Fruit fly (Drosophila melanogaster) whole organism, embryonic: ENCODE results near the gene Cpr67Fa2.

Experiments used
- B-H2 ChIP-seq: fragments of 200-800 bp; sonication (Bioruptor generic); optimal IDR thresholded peaks from 2 replicates; lab custom pipeline; 2018; ENCODE audit warnings: missing biosample characterization, mild to moderate bottlenecking, missing genetic modification characterization
- BtbVII ChIP-seq: fragments of 200-800 bp; sonication (Bioruptor generic); optimal IDR thresholded peaks from 3 replicates; lab custom pipeline; 2017; ENCODE audit warnings: missing biosample characterization, mild to moderate bottlenecking, missing genetic modification characterization
- CG14014 ChIP-seq: fragments of 200-800 bp; sonication (Bioruptor generic); IDR thresholded peaks from 2 replicates; pipeline ENCODE4 v1.3.6; 2022; ENCODE audit warnings: missing biosample characterization, missing genetic modification characterization
- CG17186 ChIP-seq: fragments of 200-800 bp; sonication (Bioruptor generic); optimal IDR thresholded peaks from 3 replicates; lab custom pipeline; 2017; ENCODE audit warnings: missing biosample characterization, missing genetic modification reagents, missing genetic modification characterization
- CG1832 ChIP-seq: fragments of 200-800 bp; sonication (Bioruptor generic); optimal IDR thresholded peaks from 2 replicates; lab custom pipeline; 2017; ENCODE audit warnings: missing biosample characterization, mild to moderate bottlenecking, missing genetic modification characterization, inconsistent platforms
- CG18619 ChIP-seq: fragments of 200-800 bp; sonication (Bioruptor generic); optimal IDR thresholded peaks from 3 replicates; lab custom pipeline; 2017; ENCODE audit warnings: missing biosample characterization, mild to moderate bottlenecking, missing genetic modification characterization
- CG3065 ChIP-seq: fragments of 200-800 bp; sonication (Bioruptor generic); optimal IDR thresholded peaks from 2 replicates; lab custom pipeline; 2016; ENCODE audit warnings: missing biosample characterization, missing genetic modification characterization
- CG31441 ChIP-seq: fragments of 200-800 bp; sonication (Bioruptor generic); IDR thresholded peaks from 2 replicates; pipeline ENCODE4 v1.3.6; 2022; ENCODE audit warnings: missing biosample characterization, missing genetic modification characterization
- CG32767 ChIP-seq: fragments of 200-800 bp; sonication (Bioruptor generic); IDR thresholded peaks from 2 replicates; pipeline ENCODE4 v1.3.6; 2022; ENCODE audit warnings: missing biosample characterization, missing genetic modification characterization
- CG4360 ChIP-seq: fragments of 200-800 bp; sonication (Bioruptor generic); IDR thresholded peaks from 2 replicates; pipeline ENCODE4 v1.3.6; 2022; ENCODE audit warnings: missing biosample characterization, missing genetic modification characterization
- CG4404 ChIP-seq: fragments of 200-800 bp; sonication (Bioruptor generic); IDR thresholded peaks from 2 replicates; pipeline ENCODE4 v1.3.6; 2022; ENCODE audit warnings: missing biosample characterization, missing genetic modification characterization
- CG5180 ChIP-seq: fragments of 200-800 bp; sonication (Bioruptor generic); optimal IDR thresholded peaks from 3 replicates; lab custom pipeline; 2017; ENCODE audit warnings: missing biosample characterization, missing genetic modification characterization, mild to moderate bottlenecking, moderate library complexity, missing genetic modification reagents
- CG6654 ChIP-seq: fragments of 200-800 bp; sonication (Bioruptor generic); optimal IDR thresholded peaks from 2 replicates; lab custom pipeline; 2017; ENCODE audit warnings: missing biosample characterization, mild to moderate bottlenecking, missing genetic modification characterization
- CG7839 ChIP-seq: fragments of 200-800 bp; sonication (Bioruptor generic); optimal IDR thresholded peaks from 3 replicates; lab custom pipeline; 2018; ENCODE audit warnings: missing biosample characterization, mild to moderate bottlenecking, missing genetic modification characterization, moderate library complexity
- CG8290 ChIP-seq, 3 experiments: fragments of 200-800 bp; sonication (Bioruptor generic); optimal IDR thresholded peaks; 2 replicates each; lab custom pipeline; 2016 to 2019; ENCODE audit warnings: missing biosample characterization in 3 of 3, missing genetic modification characterization in 3 of 3, mild to moderate bottlenecking in 2 of 3, moderate library complexity in 1 of 3
- Hand ChIP-seq: fragments of 200-800 bp; sonication (Bioruptor generic); optimal IDR thresholded peaks from 2 replicates; lab custom pipeline; 2017; ENCODE audit warnings: mild to moderate bottlenecking, missing biosample characterization, missing genetic modification reagents, missing genetic modification characterization
- Myb ChIP-seq: fragments of 200-800 bp; sonication (Bioruptor generic); optimal IDR thresholded peaks from 2 replicates; lab custom pipeline; 2016; ENCODE audit warnings: missing biosample characterization, missing genetic modification characterization
- NFAT ChIP-seq: fragments of 200-800 bp; sonication (Bioruptor generic); IDR thresholded peaks from 2 replicates; pipeline ENCODE4 v1.3.6; 2022; ENCODE audit warnings: missing biosample characterization, missing genetic modification characterization
- Pdp1 ChIP-seq, 2 experiments: fragments of 200-800 bp; sonication (Bioruptor generic); optimal IDR thresholded peaks; 3 replicates each; lab custom pipeline; 2016; ENCODE audit warnings: missing biosample characterization in 2 of 2, missing genetic modification characterization in 2 of 2, mild to moderate bottlenecking in 1 of 2, moderate library complexity in 1 of 2
- Side ChIP-seq: fragments of 200-800 bp; sonication (Bioruptor generic); optimal IDR thresholded peaks from 2 replicates; lab custom pipeline; 2016; ENCODE audit warnings: missing biosample characterization, missing genetic modification characterization
- Spps ChIP-seq: fragments of 200-800 bp; sonication (Bioruptor generic); optimal IDR thresholded peaks from 2 replicates; lab custom pipeline; 2018; ENCODE audit warnings: missing biosample characterization, mild to moderate bottlenecking, missing genetic modification characterization
- Vsx1 ChIP-seq: fragments of 200-800 bp; sonication (Bioruptor generic); optimal IDR thresholded peaks from 2 replicates; lab custom pipeline; 2017; ENCODE audit warnings: missing biosample characterization, mild to moderate bottlenecking, missing genetic modification characterization, missing genetic modification reagents
- abd-A ChIP-seq: fragments of 200-800 bp; sonication (Bioruptor generic); optimal IDR thresholded peaks from 3 replicates; lab custom pipeline; 2019; ENCODE audit warnings: missing biosample characterization, mild to moderate bottlenecking, missing genetic modification characterization, moderate library complexity
- bsh ChIP-seq, 2 experiments: fragments of 200-800 bp; sonication (Bioruptor generic); optimal IDR thresholded peaks; 2 replicates each; lab custom pipeline; 2017 to 2018; ENCODE audit warnings: mild to moderate bottlenecking in 2 of 2, missing biosample characterization in 2 of 2, missing genetic modification characterization in 2 of 2, moderate library complexity in 1 of 2
- cato ChIP-seq: fragments of 200-800 bp; sonication (Bioruptor generic); optimal IDR thresholded peaks from 2 replicates; lab custom pipeline; 2016; ENCODE audit warnings: missing biosample characterization, missing genetic modification characterization, borderline replicate concordance
- chn ChIP-seq: fragments of 200-800 bp; sonication (Bioruptor generic); optimal IDR thresholded peaks from 2 replicates; lab custom pipeline; 2016; ENCODE audit warnings: missing biosample characterization, missing genetic modification characterization
- fd102C ChIP-seq: fragments of 200-800 bp; sonication (Bioruptor generic); optimal IDR thresholded peaks from 2 replicates; lab custom pipeline; 2018; ENCODE audit warnings: missing biosample characterization, mild to moderate bottlenecking, missing genetic modification characterization, moderate library complexity
- fd64A ChIP-seq: fragments of 200-800 bp; sonication (Bioruptor generic); optimal IDR thresholded peaks from 3 replicates; lab custom pipeline; 2018; ENCODE audit warnings: missing biosample characterization, mild to moderate bottlenecking, missing genetic modification characterization
- fd96Cb ChIP-seq: fragments of 200-800 bp; sonication (Bioruptor generic); optimal IDR thresholded peaks from 2 replicates; lab custom pipeline; 2018; ENCODE audit warnings: missing biosample characterization, mild to moderate bottlenecking, missing genetic modification characterization, moderate library complexity
- fru ChIP-seq: fragments of >200 bp; optimal IDR thresholded peaks from 2 replicates; lab custom pipeline; 2017
- hkb ChIP-seq, 2 experiments: fragments of 200-800 bp in 1 of 2; fragments of >200 bp in 1 of 2; sonication (Bioruptor generic) in 1 of 2; IDR thresholded peaks in 1 of 2; optimal IDR thresholded peaks in 1 of 2; 2 replicates each; pipeline versions ENCODE4 v1.3.6 to Lab custom; 2017 to 2022; ENCODE audit warnings: missing biosample characterization in 1 of 2, missing genetic modification characterization in 1 of 2
- kah ChIP-seq: fragments of 200-800 bp; sonication (Bioruptor generic); optimal IDR thresholded peaks from 2 replicates; lab custom pipeline; 2018; ENCODE audit warnings: missing biosample characterization, mild to moderate bottlenecking, missing genetic modification characterization
- lab ChIP-seq: fragments of 200-800 bp; sonication (Bioruptor generic); optimal IDR thresholded peaks from 3 replicates; lab custom pipeline; 2017; ENCODE audit warnings: missing biosample characterization, missing genetic modification characterization, mild to moderate bottlenecking, moderate library complexity, missing genetic modification reagents
- oc ChIP-seq: fragments of 200-800 bp; sonication (Bioruptor generic); optimal IDR thresholded peaks from 2 replicates; lab custom pipeline; 2018; ENCODE audit warnings: missing biosample characterization, mild to moderate bottlenecking, missing genetic modification characterization, moderate library complexity
- pan ChIP-seq, 4 experiments: fragments of >200 bp in 3 of 4; fragments of 200-800 bp in 1 of 4; sonication (Bioruptor generic) in 1 of 4; optimal IDR thresholded peaks in 3 of 4; IDR thresholded peaks in 1 of 4; 2 replicates each; pipeline versions ENCODE4 v1.3.6 to Lab custom; 2017 to 2022; ENCODE audit warnings: missing biosample characterization in 2 of 4, missing genetic modification characterization in 2 of 4, mixed read lengths in 1 of 4
- pnt ChIP-seq: fragments of 200-800 bp; sonication (Bioruptor generic); optimal IDR thresholded peaks from 3 replicates; lab custom pipeline; 2016; ENCODE audit warnings: missing biosample characterization, missing genetic modification characterization
- run ChIP-seq: fragments of 200-800 bp; sonication (Bioruptor generic); optimal IDR thresholded peaks from 3 replicates; lab custom pipeline; 2018; ENCODE audit warnings: missing biosample characterization, mild to moderate bottlenecking, missing genetic modification characterization
- schlank ChIP-seq: fragments of 200-800 bp; sonication (Bioruptor generic); optimal IDR thresholded peaks from 2 replicates; lab custom pipeline; 2018; ENCODE audit warnings: missing biosample characterization, mild to moderate bottlenecking, missing genetic modification characterization
- sd ChIP-seq: fragments of 200-800 bp; sonication (Bioruptor generic); optimal IDR thresholded peaks from 3 replicates; lab custom pipeline; 2018; ENCODE audit warnings: missing biosample characterization, mild to moderate bottlenecking, missing genetic modification characterization, moderate library complexity
- slou ChIP-seq: fragments of 200-800 bp; sonication (Bioruptor generic); optimal IDR thresholded peaks from 3 replicates; lab custom pipeline; 2016; ENCODE audit warnings: missing biosample characterization, missing genetic modification characterization
- sob ChIP-seq: fragments of 200-800 bp; sonication (Bioruptor generic); IDR thresholded peaks from 2 replicates; pipeline ENCODE4 v1.3.6; 2022; ENCODE audit warnings: missing biosample characterization, missing genetic modification characterization
- tgo ChIP-seq: fragments of 200-800 bp; sonication (Bioruptor generic); IDR thresholded peaks from 3 replicates; pipeline ENCODE4 v1.3.6; 2022; ENCODE audit warnings: missing biosample characterization, missing genetic modification characterization
- tx ChIP-seq: fragments of 200-800 bp; sonication (Bioruptor generic); optimal IDR thresholded peaks from 2 replicates; lab custom pipeline; 2016; ENCODE audit warnings: missing biosample characterization, missing genetic modification characterization
- wek ChIP-seq: fragments of 200-800 bp; sonication (Bioruptor generic); optimal IDR thresholded peaks from 3 replicates; lab custom pipeline; 2018; ENCODE audit warnings: missing biosample characterization, mild to moderate bottlenecking, missing genetic modification characterization, moderate library complexity

Cpr67Fa2 gene

dm6 chr3L:10860042-10860643 is 31.4 kb upstream of the Cpr67Fa2 start (continued):
- TF ChIP-seq B-H2 (GFP tag; lab: Kevin White, UChicago) (no peak), CG5180 (GFP tag; lab: Kevin White, UChicago) (peak; percentile 49), fru (no peak), fd102C (GFP tag; lab: Kevin White, UChicago) (no peak), CG14014 (GFP tag; lab: Robert Waterston, UW) (no peak)

dm6 chr3L:10861657-10862543 is 29.6 kb upstream of the Cpr67Fa2 start:
- TF ChIP-seq BtbVII (GFP tag; lab: Kevin White, UChicago) (peak; percentile 32), fd96Cb (tag; lab: Kevin White, UChicago) (no peak), CG7839 (peak; percentile 26), kah (no peak), CG18619 (GFP tag; lab: Kevin White, UChicago) (peak; percentile 27), hkb (optimal IDR thresholded peaks at IDR 0.05; lab: Kevin White, UChicago) (no peak), hkb (GFP tag; IDR thresholded peaks at IDR 0.05; lab: Robert Waterston, UW) (no peak), schlank (tag; lab: Kevin White, UChicago) (no peak), CG8290 (GFP tag; optimal IDR thresholded peaks at IDR 0.05; lab: Kevin White, UChicago) (no peak), CG8290 (tag; optimal IDR thresholded peaks at IDR 0.05; lab: Kevin White, UChicago) (peak in 1 of 2 experiments; percentile 3), Myb (no peak), tgo (GFP tag; lab: Robert Waterston, UW) (peak; percentile 17; the same call in 2 of the 3 replicates), tx (GFP tag; lab: Kevin White, UChicago) (no peak), CG5180 (GFP tag; lab: Kevin White, UChicago) (no peak), slou (GFP tag; lab: Kevin White, UChicago) (no peak), Pdp1 (GFP tag; optimal IDR thresholded peaks at IDR 0.05; lab: Kevin White, UChicago) (peak in 1 of 2 experiments; percentile 15), sob (GFP tag; lab: Robert Waterston, UW) (peak; percentile 27; the same call in 1 of the 2 replicates), Spps (tag; lab: Kevin White, UChicago) (no peak), run (tag; lab: Kevin White, UChicago) (peak; percentile 56), cato (GFP tag; lab: Kevin White, UChicago) (no peak), CG1832 (peak; percentile 46), Vsx1 (no peak), Side (GFP tag; lab: Kevin White, UChicago) (no peak), abd-A (tag; lab: Kevin White, UChicago) (peak; percentile 36), wek (GFP tag; lab: Kevin White, UChicago) (no peak), CG4360 (GFP tag; lab: Robert Waterston, UW) (peak; percentile 73), CG32767 (GFP tag; lab: Robert Waterston, UW) (no peak), chn (GFP tag; lab: Kevin White, UChicago) (peak; percentile 20), bsh (GFP tag; optimal IDR thresholded peaks at IDR 0.05; lab: Kevin White, UChicago) (no peak), Hand (no peak), CG6654 (no peak), CG4404 (GFP tag; lab: Robert Waterston, UW) (no peak), oc (tag; lab: Kevin White, UChicago) (no peak), lab (GFP tag; lab: Kevin White, UChicago) (no peak), pan (optimal IDR thresholded peaks at IDR 0.05; lab: Kevin White, UChicago) (no peak), pan (GFP tag; optimal IDR thresholded peaks at IDR 0.05 in 1 of 2, IDR thresholded peaks at IDR 0.05 in 1 of 2) (peak in 1 of 2 experiments; percentile 27), NFAT (GFP tag; lab: Robert Waterston, UW) (no peak), sd (tag; lab: Kevin White, UChicago) (no peak), CG3065 (no peak), pnt (GFP tag; lab: Kevin White, UChicago) (no peak), fd64A (GFP tag; lab: Kevin White, UChicago) (no peak), CG31441 (GFP tag; lab: Robert Waterston, UW) (no peak), CG17186 (GFP tag; lab: Kevin White, UChicago) (no peak)
